Worm (Caenorhabditis elegans): Measurements from ENCODE around the gene nex-1.

Gene nex-1

ce11 chrIII:5203310-5203709, 22.1 kb upstream of the nex-1 start:
- no peak for TF ChIP-seq unc-62 (GFP tag; optimal IDR thresholded peaks at IDR 0.05)

- no peak for TF ChIP-seq unc-62 (GFP tag; optimal IDR thresholded peaks at IDR 0.05)
Observed at ce11 chrIII:5206861-5207414, 18.5 kb upstream of the nex-1 start, which contains the start of gene morc-1. Gene morc-1, minus strand, starts transcription at chrIII:5206911.

- no peak for TF ChIP-seq unc-62 (GFP tag; optimal IDR thresholded peaks at IDR 0.05)
Observed at ce11 chrIII:5208992-5209391, 16.4 kb upstream of the nex-1 start, which contains the start of gene syx-16. Gene syx-16, minus strand, starts transcription at chrIII:5209109.

- no peak for TF ChIP-seq unc-62 (GFP tag; optimal IDR thresholded peaks at IDR 0.05)
Observed at ce11 chrIII:5210269-5210668, 15.2 kb upstream of the nex-1 start.

ce11 chrIII:5214162-5214561, 11.3 kb upstream of the nex-1 start:
- no peak for TF ChIP-seq unc-62 (GFP tag; optimal IDR thresholded peaks at IDR 0.05)

ce11 chrIII:5215375-5215774, 10.0 kb upstream of the nex-1 start, which contains the start of gene ZC155.4:
Gene ZC155.4, minus strand, starts transcription at chrIII:5215475.
- no peak for TF ChIP-seq unc-62 (GFP tag; optimal IDR thresholded peaks at IDR 0.05)

ce11 chrIII:5217511-5217910, 7.9 kb upstream of the nex-1 start, which contains the start of gene cutl-19:
Gene cutl-19, minus strand, starts transcription at chrIII:5217611.
- no peak for TF ChIP-seq unc-62 (GFP tag; optimal IDR thresholded peaks at IDR 0.05)

- no peak for TF ChIP-seq unc-62 (GFP tag; optimal IDR thresholded peaks at IDR 0.05)
Observed at ce11 chrIII:5218687-5219086, 6.7 kb upstream of the nex-1 start, which contains the start of gene ZC155.2. Gene ZC155.2, plus strand, starts transcription at chrIII:5218987.

- no peak for TF ChIP-seq unc-62 (GFP tag; optimal IDR thresholded peaks at IDR 0.05)
Observed at ce11 chrIII:5221820-5222219, 3.6 kb upstream of the nex-1 start.

- TF ChIP-seq unc-62 (GFP tag; optimal IDR thresholded peaks at IDR 0.05): no peak
Observed at ce11 chrIII:5222777-5223176, 2.6 kb upstream of the nex-1 start.

- no peak for TF ChIP-seq unc-62 (GFP tag; optimal IDR thresholded peaks at IDR 0.05)
Observed at ce11 chrIII:5224908-5225307, 513 bp upstream of the nex-1 start.

- TF ChIP-seq unc-62 (GFP tag; optimal IDR thresholded peaks at IDR 0.05): no peak
Observed at ce11 chrIII:5227831-5228467, 2.5 kb downstream of the nex-1 start, which contains the start of the genes C34E10.12, C34E10.10 and atp-2. Gene C34E10.12, minus strand, starts transcription at chrIII:5227881. Gene C34E10.10, minus strand, starts transcription at chrIII:5227884. Gene atp-2, plus strand, starts transcription at chrIII:5228417.

ce11 chrIII:5228839-5229238, 3.4 kb downstream of the nex-1 start:
- no peak for TF ChIP-seq unc-62 (GFP tag; optimal IDR thresholded peaks at IDR 0.05)

ce11 chrIII:5229511-5230250, 4.3 kb downstream of the nex-1 start:
- TF ChIP-seq unc-62 (GFP tag; optimal IDR thresholded peaks at IDR 0.05): no peak

ce11 chrIII:5230415-5230814, 5.0 kb downstream of the nex-1 start, which contains the start of gene prmt-5:
Gene prmt-5, plus strand, starts transcription at chrIII:5230555.
- TF ChIP-seq unc-62 (GFP tag; optimal IDR thresholded peaks at IDR 0.05): no peak

- no peak for TF ChIP-seq unc-62 (GFP tag; optimal IDR thresholded peaks at IDR 0.05)
Observed at ce11 chrIII:5233140-5233539, 7.7 kb downstream of the nex-1 start.
